Worm (Caenorhabditis elegans) whole organism, L4/young adult: Measurements from ENCODE around the gene Y37H2A.10.

ENCODE experiments used
- W03F9.2 ChIP-seq: fragments of 150-350 bp; optimal IDR thresholded peaks from 2 replicates; lab custom pipeline; 2014; ENCODE audit warnings: missing biosample characterization, missing genetic modification characterization
- him-1 ChIP-seq: sonication (generic microtip); optimal IDR thresholded peaks from 2 replicates; lab custom pipeline; 2016; ENCODE audit warnings: missing genotype, missing genetic modification reagents, missing genetic modification characterization, missing compliant biosample characterization

DNA sequence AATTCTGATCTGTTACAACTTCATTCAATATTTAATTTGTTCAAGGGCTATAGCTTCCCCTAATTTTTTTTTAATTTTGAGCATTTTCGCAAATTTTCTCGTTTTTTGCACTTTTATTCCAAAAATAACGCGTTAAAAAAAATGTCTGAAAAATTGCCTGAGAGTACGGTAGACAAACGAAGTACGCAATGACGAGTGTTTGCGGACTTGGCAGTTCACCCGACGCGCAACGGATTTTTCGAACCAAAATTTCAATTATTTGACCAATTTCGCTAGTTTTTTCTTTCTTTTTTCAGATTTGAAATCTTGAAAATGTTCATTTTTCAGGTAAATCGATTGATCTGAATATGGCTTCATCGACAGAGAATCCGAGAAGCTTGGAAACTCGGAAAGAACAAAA is 11.6 kb upstream of the Y37H2A.10 start, which contains the start of gene fbxa-211:
- TF ChIP-seq W03F9.2 (tag; lab: Kevin White, UChicago): no peak
- TF ChIP-seq him-1 (tag; lab: Kevin White, UChicago): no peak
